Worm (Caenorhabditis elegans) whole organism, mixed stage, embryonic: ENCODE results near the gene txt-13.

Experiments
- M03D4.4 ChIP-seq: sonication (generic microtip); optimal IDR thresholded peaks from 2 replicates; lab custom pipeline; 2017; ENCODE audit warnings: mild to moderate bottlenecking, missing genetic modification characterization, missing compliant biosample characterization
- bed-3 ChIP-seq: fragments of 200-800 bp; sonication (Bioruptor generic); optimal IDR thresholded peaks from 3 replicates; lab custom pipeline; 2018; ENCODE audit warnings: mild to moderate bottlenecking, missing genetic modification characterization, moderate library complexity, missing compliant biosample characterization
- blmp-1 ChIP-seq: fragments of 150-350 bp; optimal IDR thresholded peaks from 2 replicates; lab custom pipeline; 2014; ENCODE audit warnings: missing biosample characterization, missing genetic modification characterization
- ceh-43 ChIP-seq: fragments of 200-800 bp; sonication (Bioruptor generic); optimal IDR thresholded peaks from 2 replicates; lab custom pipeline; 2018; ENCODE audit warnings: mild to moderate bottlenecking, missing genetic modification characterization, moderate library complexity, missing compliant biosample characterization
- ceh-83 ChIP-seq: fragments of 200-800 bp; sonication (Bioruptor generic); optimal IDR thresholded peaks from 2 replicates; lab custom pipeline; 2018; ENCODE audit warnings: mild to moderate bottlenecking, missing genetic modification characterization, missing compliant biosample characterization
- ces-1 ChIP-seq: fragments of 150-350 bp; optimal IDR thresholded peaks from 2 replicates; lab custom pipeline; 2014; ENCODE audit warnings: missing biosample characterization, missing genetic modification reagents, missing genetic modification characterization
- cnd-1 ChIP-seq: fragments of 200-800 bp; sonication (Bioruptor generic); optimal IDR thresholded peaks from 2 replicates; lab custom pipeline; 2018; ENCODE audit warnings: mild to moderate bottlenecking, missing genetic modification characterization, missing compliant biosample characterization
- drap-1 ChIP-seq: fragments of 200-800 bp; sonication (Bioruptor generic); optimal IDR thresholded peaks from 3 replicates; lab custom pipeline; 2018; ENCODE audit warnings: mild to moderate bottlenecking, missing genetic modification characterization, missing compliant biosample characterization
- elt-1 ChIP-seq: sonication (generic microtip); optimal IDR thresholded peaks from 2 replicates; lab custom pipeline; 2017; ENCODE audit warnings: missing genetic modification characterization, mild to moderate bottlenecking, missing compliant biosample characterization, antibody characterized with exemption, moderate library complexity, borderline replicate concordance; ENCODE audit not compliant: insufficient read depth
- elt-3 ChIP-seq: fragments of 150-350 bp; optimal IDR thresholded peaks from 2 replicates; lab custom pipeline; 2014; ENCODE audit warnings: missing biosample characterization, missing genetic modification characterization
- flh-1 ChIP-seq: fragments of 200-800 bp; sonication (Bioruptor generic); optimal IDR thresholded peaks from 2 replicates; lab custom pipeline; 2018; ENCODE audit warnings: mild to moderate bottlenecking, missing genetic modification characterization, moderate library complexity, missing compliant biosample characterization
- hlh-1 ChIP-seq: fragments of 150-350 bp; optimal IDR thresholded peaks from 2 replicates; lab custom pipeline; 2014; ENCODE audit warnings: missing biosample characterization, missing genetic modification reagents, missing genetic modification characterization
- lin-13 ChIP-seq: fragments of 150-350 bp; optimal IDR thresholded peaks from 2 replicates; lab custom pipeline; 2014; ENCODE audit warnings: missing biosample characterization, missing genetic modification characterization
- lin-32 ChIP-seq: fragments of 200-800 bp; sonication (Bioruptor generic); optimal IDR thresholded peaks from 2 replicates; lab custom pipeline; 2018; ENCODE audit warnings: mild to moderate bottlenecking, missing genetic modification characterization, missing compliant biosample characterization
- lsy-2 ChIP-seq: fragments of 150-350 bp; optimal IDR thresholded peaks from 2 replicates; lab custom pipeline; 2014; ENCODE audit warnings: missing biosample characterization, missing genetic modification characterization
- mab-5 ChIP-seq: fragments of 150-350 bp; optimal IDR thresholded peaks from 2 replicates; lab custom pipeline; 2014; ENCODE audit warnings: missing biosample characterization, missing genetic modification characterization
- mep-1 ChIP-seq: fragments of 150-350 bp; optimal IDR thresholded peaks from 2 replicates; lab custom pipeline; 2017; ENCODE audit warnings: missing biosample characterization, missing genetic modification reagents, missing genetic modification characterization, inconsistent platforms
- mls-2 ChIP-seq: sonication (generic microtip); optimal IDR thresholded peaks from 2 replicates; lab custom pipeline; 2016; ENCODE audit warnings: mild to moderate bottlenecking, missing genetic modification characterization, moderate library complexity, missing compliant biosample characterization
- nhr-12 ChIP-seq: fragments of 150-350 bp; optimal IDR thresholded peaks from 2 replicates; lab custom pipeline; 2014; ENCODE audit warnings: missing biosample characterization, missing genetic modification characterization
- nhr-2 ChIP-seq: fragments of 150-350 bp; optimal IDR thresholded peaks from 2 replicates; lab custom pipeline; 2014; ENCODE audit warnings: missing biosample characterization, missing genetic modification characterization
- nhr-237 ChIP-seq: fragments of 150-350 bp; optimal IDR thresholded peaks from 2 replicates; lab custom pipeline; 2014; ENCODE audit warnings: missing biosample characterization, missing genetic modification characterization
- nhr-28 ChIP-seq: fragments of 150-350 bp; optimal IDR thresholded peaks from 2 replicates; lab custom pipeline; 2014; ENCODE audit warnings: missing biosample characterization, missing genetic modification characterization
- nhr-76 ChIP-seq: sonication (generic microtip); optimal IDR thresholded peaks from 2 replicates; lab custom pipeline; 2017; ENCODE audit warnings: missing biosample characterization, missing genetic modification characterization
- sptf-1 ChIP-seq: sonication (generic microtip); optimal IDR thresholded peaks from 2 replicates; lab custom pipeline; 2017; ENCODE audit warnings: mild to moderate bottlenecking, missing genetic modification characterization, moderate library complexity, missing compliant biosample characterization
- tbx-8 ChIP-seq: fragments of 200-800 bp; sonication (Bioruptor generic); optimal IDR thresholded peaks from 2 replicates; lab custom pipeline; 2018; ENCODE audit warnings: mild to moderate bottlenecking, missing genetic modification characterization, moderate library complexity, missing compliant biosample characterization
- unc-120 ChIP-seq: sonication (generic microtip); optimal IDR thresholded peaks from 2 replicates; lab custom pipeline; 2017; ENCODE audit warnings: missing genetic modification characterization, missing compliant biosample characterization; ENCODE audit not compliant: poor library complexity, severe bottlenecking
- unc-39 ChIP-seq: fragments of 150-350 bp; optimal IDR thresholded peaks from 2 replicates; lab custom pipeline; 2014; ENCODE audit warnings: missing biosample characterization, missing genetic modification characterization
- unc-62 ChIP-seq: fragments of 150-350 bp; optimal IDR thresholded peaks from 2 replicates; lab custom pipeline; 2014; ENCODE audit warnings: missing biosample characterization, missing genetic modification reagents, missing genetic modification characterization
- zip-8 ChIP-seq: fragments of 150-350 bp; optimal IDR thresholded peaks from 2 replicates; lab custom pipeline; 2014; ENCODE audit warnings: missing biosample characterization, missing genetic modification characterization
- ztf-11 ChIP-seq: fragments of 150-350 bp; optimal IDR thresholded peaks from 2 replicates; lab custom pipeline; 2014; ENCODE audit warnings: missing biosample characterization, missing genetic modification characterization

txt-13 gene

ce11 chrII:10554046-10554399 is 16.4 kb upstream of the txt-13 start:
- TF ChIP-seq cnd-1 (tag; lab: Kevin White, UChicago) (peak; percentile 40), ceh-43 (GFP tag; lab: Kevin White, UChicago) (no peak), zip-8 (tag; lab: Kevin White, UChicago) (peak; percentile 50), drap-1 (GFP tag; lab: Kevin White, UChicago) (no peak), mep-1 (no peak), flh-1 (GFP tag; lab: Kevin White, UChicago) (no peak), mab-5 (tag; lab: Kevin White, UChicago) (no peak), unc-62 (GFP tag; lab: Kevin White, UChicago) (peak; percentile 5), M03D4.4 (tag; lab: Kevin White, UChicago) (no peak), nhr-2 (tag; lab: Kevin White, UChicago) (peak; percentile 71), nhr-28 (no peak), blmp-1 (tag; lab: Kevin White, UChicago) (no peak), nhr-12 (tag; lab: Kevin White, UChicago) (no peak), lin-32 (GFP tag; lab: Kevin White, UChicago) (peak; percentile 82)

DNA sequence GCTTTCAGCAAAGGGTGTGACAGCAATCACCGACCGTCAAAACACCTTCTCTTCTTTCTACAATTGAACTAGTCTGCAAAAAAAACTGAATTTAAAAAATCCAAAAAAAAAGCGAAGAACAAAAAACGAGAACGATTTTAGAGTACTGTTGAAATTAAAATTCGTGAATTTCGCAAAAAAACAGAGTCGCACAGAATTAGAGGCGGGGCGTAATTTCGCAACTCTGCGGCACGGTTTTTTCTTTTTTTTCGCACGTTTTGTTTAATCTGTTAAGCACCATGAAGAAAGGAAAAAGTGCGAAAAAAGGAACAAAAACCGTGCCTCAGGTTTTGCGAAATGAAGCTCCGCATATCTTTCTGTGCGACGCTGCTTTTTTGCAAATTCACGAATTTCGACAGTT is 15.4 kb upstream of the txt-13 start, which contains the start of gene mnk-1:
mnk-1 (minus strand) TSS at position 73 of the 400 bp plus-strand sequence.
- no peak for TF ChIP-seq elt-3
- TF ChIP-seq, all 35 proteins: peak for 0

DNA sequence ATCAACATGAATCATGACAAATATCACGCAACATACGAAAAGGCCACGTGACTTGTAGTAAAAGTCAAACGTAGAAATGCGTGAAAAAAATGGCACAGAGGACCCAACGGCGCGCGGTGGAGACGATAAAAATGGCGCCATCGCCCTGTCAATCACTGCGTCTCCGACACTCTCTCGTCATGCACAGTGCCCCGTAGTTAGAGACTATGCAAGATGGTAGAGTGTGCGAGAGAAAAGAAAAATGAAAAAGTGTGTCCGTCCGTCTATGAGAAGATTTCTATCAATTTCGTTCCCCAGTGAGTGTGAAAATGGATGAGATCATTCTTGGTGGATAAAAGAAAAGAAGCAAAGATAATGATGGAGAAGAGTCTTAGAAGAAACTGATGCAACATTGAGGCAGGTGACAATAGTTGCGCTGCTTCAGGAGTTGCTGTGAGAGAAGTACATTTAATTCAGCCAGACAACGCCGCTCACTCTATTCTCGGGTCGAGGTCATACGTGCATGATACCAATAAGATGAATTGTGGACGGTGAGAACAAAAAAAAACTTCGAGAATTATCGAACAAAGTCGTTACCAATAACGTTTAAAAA is 14.8 kb upstream of the txt-13 start:
- TF ChIP-seq nhr-12 (tag; lab: Kevin White, UChicago) (no peak), mls-2 (tag; lab: Kevin White, UChicago) (no peak), unc-62 (GFP tag; lab: Kevin White, UChicago) (peak; percentile 80), sptf-1 (tag; lab: Kevin White, UChicago) (peak; percentile 20), unc-120 (tag; lab: Kevin White, UChicago) (peak; percentile 70), cnd-1 (tag; lab: Kevin White, UChicago) (no peak), elt-3 (no peak), lin-32 (GFP tag; lab: Kevin White, UChicago) (no peak), hlh-1 (tag; lab: Kevin White, UChicago) (peak; percentile 37), M03D4.4 (tag; lab: Kevin White, UChicago) (no peak), lsy-2 (tag; lab: Kevin White, UChicago) (no peak), ceh-83 (GFP tag; lab: Kevin White, UChicago) (no peak)

ce11 chrII:10556550-10557205 is 13.7 kb upstream of the txt-13 start:
- TF ChIP-seq cnd-1 (tag; lab: Kevin White, UChicago) (no peak), lin-13 (no peak), mls-2 (tag; lab: Kevin White, UChicago) (no peak), M03D4.4 (tag; lab: Kevin White, UChicago) (no peak), unc-39 (tag; lab: Kevin White, UChicago) (no peak), elt-1 (no peak), tbx-8 (no peak), unc-62 (GFP tag; lab: Kevin White, UChicago) (no peak), ceh-83 (GFP tag; lab: Kevin White, UChicago) (no peak), sptf-1 (tag; lab: Kevin White, UChicago) (no peak), unc-120 (tag; lab: Kevin White, UChicago) (no peak), bed-3 (GFP tag; lab: Kevin White, UChicago) (no peak), mab-5 (tag; lab: Kevin White, UChicago) (no peak), lsy-2 (tag; lab: Kevin White, UChicago) (no peak), hlh-1 (tag; lab: Kevin White, UChicago) (no peak), lin-32 (GFP tag; lab: Kevin White, UChicago) (no peak), flh-1 (GFP tag; lab: Kevin White, UChicago) (no peak), blmp-1 (tag; lab: Kevin White, UChicago) (no peak), ztf-11 (tag; lab: Kevin White, UChicago) (no peak)
- TF ChIP-seq, all 35 proteins: peak for 0

DNA sequence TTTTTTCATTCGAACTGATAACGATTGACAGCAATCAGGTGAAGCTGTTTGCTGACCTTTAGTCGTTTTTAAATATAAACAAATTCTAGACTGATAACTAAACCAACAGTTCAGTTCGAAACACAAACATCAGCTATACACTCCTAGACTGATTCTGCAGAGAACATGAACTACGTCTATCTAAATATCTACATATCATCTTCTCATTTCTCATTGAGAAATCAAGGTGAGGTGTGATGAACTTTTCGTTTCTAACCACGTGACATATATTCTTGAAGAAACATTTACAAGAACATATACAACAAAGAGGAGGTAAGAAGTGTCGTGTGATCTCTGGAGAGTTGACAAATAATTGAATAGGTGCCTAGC is 13.2 kb upstream of the txt-13 start:
- no peak for TF ChIP-seq hlh-1 (tag; lab: Kevin White, UChicago)
- no peak for TF ChIP-seq M03D4.4 (tag; lab: Kevin White, UChicago)
- TF ChIP-seq nhr-28 = no peak
- TF ChIP-seq nhr-237 (tag; lab: Kevin White, UChicago) = no peak
- TF ChIP-seq cnd-1 (tag; lab: Kevin White, UChicago) = no peak
- TF ChIP-seq lin-13 = no peak
- no peak for TF ChIP-seq tbx-8
- TF ChIP-seq sptf-1 (tag; lab: Kevin White, UChicago) = no peak
- TF ChIP-seq ztf-11 (tag; lab: Kevin White, UChicago) = no peak
- TF ChIP-seq ces-1 = no peak
- no peak for TF ChIP-seq nhr-76 (tag; lab: Kevin White, UChicago)
- TF ChIP-seq nhr-12 (tag; lab: Kevin White, UChicago) = no peak
- TF ChIP-seq drap-1 (GFP tag; lab: Kevin White, UChicago) = no peak
- no peak for TF ChIP-seq mab-5 (tag; lab: Kevin White, UChicago)
- TF ChIP-seq unc-39 (tag; lab: Kevin White, UChicago) = no peak
- no peak for TF ChIP-seq unc-62 (GFP tag; lab: Kevin White, UChicago)
- TF ChIP-seq, all 35 proteins: peak for 0
